Fruit fly (Drosophila melanogaster) Kc167 (cell line): ENCODE data around the gene CG32548.

Experiments
- Myc ChIP-seq: fragments of >200 bp; optimal IDR thresholded peaks from 2 replicates; lab custom pipeline; 2017; ENCODE audit warnings: missing external identifiers
- Sin3A ChIP-seq: fragments of >200 bp; optimal IDR thresholded peaks from 2 replicates; lab custom pipeline; 2018; ENCODE audit warnings: missing external identifiers
- h ChIP-seq: fragments of >200 bp; optimal IDR thresholded peaks from 3 replicates; lab custom pipeline; 2018; ENCODE audit warnings: missing external identifiers
- insv ChIP-seq: fragments of >200 bp; optimal IDR thresholded peaks from 3 replicates; lab custom pipeline; 2018; ENCODE audit warnings: missing external identifiers
- psq ChIP-seq: fragments of >200 bp; optimal IDR thresholded peaks from 2 replicates; lab custom pipeline; 2017; ENCODE audit warnings: missing external identifiers
- ttk ChIP-seq: sonication (Bioruptor generic); optimal IDR thresholded peaks from 2 replicates; lab custom pipeline; 2017; ENCODE audit warnings: missing external identifiers

CG32548 gene

dm6 chrX:18440481-18440880, at the start of gene CG32548:
Gene CG32548 (minus strand): TSS chrX:18440581.
- TF ChIP-seq ttk (no peak), psq (lab: Kevin White, UChicago) (no peak), insv (lab: Kevin White, UChicago) (no peak), Sin3A (lab: Kevin White, UChicago) (no peak), h (lab: Kevin White, UChicago) (no peak), Myc (lab: Kevin White, UChicago) (no peak)

dm6 chrX:18489509-18489908, 49.1 kb upstream of the CG32548 start, which contains the start of gene CG15046:
Gene CG15046 (minus strand): TSS chrX:18489620.
- TF ChIP-seq Myc (lab: Kevin White, UChicago), result no peak
- no peak for TF ChIP-seq Sin3A (lab: Kevin White, UChicago)
- TF ChIP-seq psq (lab: Kevin White, UChicago), result no peak
- no peak for TF ChIP-seq ttk
- TF ChIP-seq h (lab: Kevin White, UChicago), result no peak
- TF ChIP-seq insv (lab: Kevin White, UChicago), result no peak

- TF ChIP-seq Myc (lab: Kevin White, UChicago) (no peak), Sin3A (lab: Kevin White, UChicago) (no peak), psq (lab: Kevin White, UChicago) (no peak), insv (lab: Kevin White, UChicago) (no peak), ttk (no peak), h (lab: Kevin White, UChicago) (no peak)
Observed at dm6 chrX:18486356-18487059, 46.1 kb upstream of the CG32548 start, which contains the start of gene psh. Gene psh (minus strand): TSS chrX:18486921.

- TF ChIP-seq Myc (lab: Kevin White, UChicago) (no peak), h (lab: Kevin White, UChicago) (no peak), ttk (no peak)
Observed at dm6 chrX:18483261-18484218, 43.2 kb upstream of the CG32548 start, which contains the start of gene Hayan. Gene Hayan (minus strand): TSS chrX:18483772.

dm6 chrX:18482537-18482936, 42.2 kb upstream of the CG32548 start:
- no peak for TF ChIP-seq h (lab: Kevin White, UChicago)
- no peak for TF ChIP-seq insv (lab: Kevin White, UChicago)
- TF ChIP-seq psq (lab: Kevin White, UChicago), result no peak
- TF ChIP-seq Myc (lab: Kevin White, UChicago), result no peak
- TF ChIP-seq ttk, result no peak
- no peak for TF ChIP-seq Sin3A (lab: Kevin White, UChicago)

dm6 chrX:18479307-18480134, 39.1 kb upstream of the CG32548 start, which contains the start of gene CG32547:
Gene CG32547 (minus strand): TSS chrX:18479487.
- TF ChIP-seq psq (lab: Kevin White, UChicago) (peak; percentile 99), h (lab: Kevin White, UChicago) (no peak)

dm6 chrX:18467881-18468280, 27.5 kb upstream of the CG32548 start:
- no peak for TF ChIP-seq Myc (lab: Kevin White, UChicago)
- TF ChIP-seq psq (lab: Kevin White, UChicago), result no peak
- no peak for TF ChIP-seq Sin3A (lab: Kevin White, UChicago)
- TF ChIP-seq h (lab: Kevin White, UChicago), result no peak
- TF ChIP-seq ttk, result no peak
- TF ChIP-seq insv (lab: Kevin White, UChicago), result no peak

- TF ChIP-seq psq (lab: Kevin White, UChicago), result no peak
- no peak for TF ChIP-seq ttk
- no peak for TF ChIP-seq Sin3A (lab: Kevin White, UChicago)
- TF ChIP-seq insv (lab: Kevin White, UChicago), result no peak
- TF ChIP-seq Myc (lab: Kevin White, UChicago), result no peak
- no peak for TF ChIP-seq h (lab: Kevin White, UChicago)
Observed at dm6 chrX:18460318-18460717, 19.9 kb upstream of the CG32548 start, which contains the start of gene CG43843. Gene CG43843 (minus strand): TSS chrX:18460418.

dm6 chrX:18452717-18453116, 12.3 kb upstream of the CG32548 start:
- no peak for TF ChIP-seq insv (lab: Kevin White, UChicago)
- no peak for TF ChIP-seq h (lab: Kevin White, UChicago)
- TF ChIP-seq psq (lab: Kevin White, UChicago), result no peak
- no peak for TF ChIP-seq Myc (lab: Kevin White, UChicago)
- no peak for TF ChIP-seq ttk
- no peak for TF ChIP-seq Sin3A (lab: Kevin White, UChicago)

- TF ChIP-seq h (lab: Kevin White, UChicago) (no peak), Sin3A (lab: Kevin White, UChicago) (no peak), Myc (lab: Kevin White, UChicago) (no peak), psq (lab: Kevin White, UChicago) (no peak), insv (lab: Kevin White, UChicago) (no peak), ttk (no peak)
Observed at dm6 chrX:18439367-18439766, 1.0 kb downstream of the CG32548 start, which contains the start of gene CG43841. Gene CG43841 (plus strand): TSS chrX:18439667.
